Fruit fly (Drosophila melanogaster) whole organism, pupa: ENCODE measurements around the gene CG32240.

Experiments used
- CG10348 ChIP-seq: fragments of 200-800 bp; sonication (Bioruptor generic); IDR thresholded peaks from 2 replicates; pipeline ENCODE4 v1.3.6; 2022; ENCODE audit warnings: missing biosample characterization, missing genetic modification characterization
- CG17806 ChIP-seq: fragments of 200-800 bp; sonication (Bioruptor generic); optimal IDR thresholded peaks from 2 replicates; lab custom pipeline; 2018; ENCODE audit warnings: missing biosample characterization, mild to moderate bottlenecking, missing genetic modification characterization, moderate library complexity
- CG32121 ChIP-seq: fragments of 200-800 bp; sonication (Bioruptor generic); IDR thresholded peaks from 2 replicates; pipeline ENCODE4 v1.3.6; 2022; ENCODE audit warnings: missing biosample characterization, missing genetic modification characterization
- D1 ChIP-seq: fragments of 200-800 bp; sonication (Bioruptor generic); optimal IDR thresholded peaks from 2 replicates; lab custom pipeline; 2018; ENCODE audit warnings: missing biosample characterization, mild to moderate bottlenecking, missing genetic modification characterization, moderate library complexity
- EcR ChIP-seq: fragments of 200-800 bp; sonication (Bioruptor generic); optimal IDR thresholded peaks from 3 replicates; lab custom pipeline; 2019; ENCODE audit warnings: missing biosample characterization, missing genetic modification characterization, mild to moderate bottlenecking, moderate library complexity, missing genetic modification reagents
- Snoo ChIP-seq: fragments of 200-800 bp; sonication (Bioruptor generic); optimal IDR thresholded peaks from 3 replicates; lab custom pipeline; 2017; ENCODE audit warnings: missing biosample characterization, mild to moderate bottlenecking, missing genetic modification characterization, inconsistent platforms

dm6 chr3L:4359688-4360375 is 21.6 kb downstream of the CG32240 start:
- peak; percentile 59 for TF ChIP-seq EcR (GFP tag; lab: Kevin White, UChicago)
- TF ChIP-seq Snoo (tag; lab: Kevin White, UChicago) = no peak
- TF ChIP-seq CG10348 (GFP tag; lab: Robert Waterston, UW) = no peak
- no peak for TF ChIP-seq CG32121
- no peak for TF ChIP-seq CG17806
- no peak for TF ChIP-seq D1 (tag; lab: Kevin White, UChicago)
